Fruit fly (Drosophila melanogaster): Measurements from ENCODE around the gene CG32817.

CG32817 gene

DNA sequence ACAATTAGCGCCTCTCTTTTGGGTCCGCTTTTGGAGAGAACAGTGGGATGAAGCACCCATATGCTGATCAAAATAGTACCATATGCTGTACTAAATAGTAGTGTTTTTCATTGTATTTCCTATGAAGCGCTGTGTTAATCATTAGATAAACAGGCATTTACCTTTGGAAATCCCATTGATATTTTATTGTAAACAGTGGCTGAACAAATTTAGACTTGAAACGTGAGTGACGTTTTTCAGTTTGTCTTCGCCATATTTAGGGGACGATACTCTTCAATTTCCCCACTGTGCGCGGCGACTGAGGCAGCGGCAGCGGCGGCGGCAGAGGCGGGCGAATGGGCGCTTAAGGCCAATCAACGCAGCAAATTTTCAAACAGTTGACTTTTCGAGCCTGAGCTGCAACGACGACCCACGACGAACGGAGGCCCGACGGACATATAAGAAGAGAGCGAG, 20.7 kb downstream of the CG32817 start (continued):
- no peak for TF ChIP-seq usp (GFP tag; optimal IDR thresholded peaks at IDR 0.05)
- TF ChIP-seq Atf6 (GFP tag; IDR thresholded peaks at IDR 0.05) = peak; percentile 89
- TF ChIP-seq Eip74EF (GFP tag; optimal IDR thresholded peaks at IDR 0.05) = peak in 1 of 2 experiments; percentile 84
- TF ChIP-seq Optix (GFP tag; IDR thresholded peaks at IDR 0.05) = 0 out of 3 replicates have a peak, but pooled peaks have one; percentile 41
- TF ChIP-seq caup (GFP tag; optimal IDR thresholded peaks at IDR 0.05; ENCODE audit: severe bottlenecking) = peak; percentile 88
- TF ChIP-seq CG2889 (GFP tag; IDR thresholded peaks at IDR 0.05) = 0 out of 3 replicates have a peak, but pooled peaks have one; percentile 54
- peak; percentile 67 for TF ChIP-seq ewg (GFP tag; optimal IDR thresholded peaks at IDR 0.05)
- TF ChIP-seq CG7839 (tag; optimal IDR thresholded peaks at IDR 0.05) = peak; percentile 89
- peak; percentile 59 for TF ChIP-seq CG1647 (GFP tag; optimal IDR thresholded peaks at IDR 0.05)
- TF ChIP-seq sna (GFP tag; IDR thresholded peaks at IDR 0.05; ENCODE audit: partially characterized antibody) = no peak
- TF ChIP-seq CG7987 (GFP tag; optimal IDR thresholded peaks at IDR 0.05) = peak; percentile 68
- peak in 1 of 3 experiments; percentile 43 for TF ChIP-seq Stat92E (GFP tag; optimal IDR thresholded peaks at IDR 0.05)
- peak in 1 of 2 experiments; percentile 40 for TF ChIP-seq crp (GFP tag; optimal IDR thresholded peaks at IDR 0.05)
- TF ChIP-seq CG11504 (tag; optimal IDR thresholded peaks at IDR 0.05) = no peak
- no peak for TF ChIP-seq Kr (GFP tag; optimal IDR thresholded peaks at IDR 0.05)
- peak; percentile 71 for TF ChIP-seq phol (tag; optimal IDR thresholded peaks at IDR 0.05)
- peak; percentile 82 for TF ChIP-seq CG9727 (GFP tag; optimal IDR thresholded peaks at IDR 0.05)
- peak; percentile 77 for TF ChIP-seq CG11723 (GFP tag; optimal IDR thresholded peaks at IDR 0.05)
- peak; percentile 54 for TF ChIP-seq btn (GFP tag; optimal IDR thresholded peaks at IDR 0.05)
- peak; percentile 87 for TF ChIP-seq CG6854 (GFP tag; optimal IDR thresholded peaks at IDR 0.05)
- peak; percentile 69 for TF ChIP-seq fd64A (GFP tag; optimal IDR thresholded peaks at IDR 0.05)
- peak; percentile 43 for TF ChIP-seq twi (tag; optimal IDR thresholded peaks at IDR 0.05)
- peak; percentile 59 for TF ChIP-seq NC2β (GFP tag; optimal IDR thresholded peaks at IDR 0.05)
- TF ChIP-seq Fer2 (tag; optimal IDR thresholded peaks at IDR 0.05) = peak; percentile 73
- TF ChIP-seq mam (GFP tag; optimal IDR thresholded peaks at IDR 0.05) = peak; percentile 83
- TF ChIP-seq ato (GFP tag; IDR thresholded peaks at IDR 0.05; ENCODE audit: partially characterized antibody) = no peak
- peak; percentile 36; the same call in 1 of the 2 replicates for TF ChIP-seq NFAT (GFP tag; IDR thresholded peaks at IDR 0.05)
- TF ChIP-seq Ptx1 (GFP tag; IDR thresholded peaks at IDR 0.05) = peak; percentile 72
- TF ChIP-seq CG11456 (GFP tag; IDR thresholded peaks at IDR 0.05) = peak; percentile 62; the same call in 1 of the 3 replicates
- no peak for TF ChIP-seq Dfd (GFP tag; optimal IDR thresholded peaks at IDR 0.05)
- no peak for TF ChIP-seq Neu2 (GFP tag; optimal IDR thresholded peaks at IDR 0.05; ENCODE audit: borderline replicate concordance)
- peak; percentile 75 for TF ChIP-seq CG17829 (tag; optimal IDR thresholded peaks at IDR 0.05)
- TF ChIP-seq tio (GFP tag; optimal IDR thresholded peaks at IDR 0.05) = peak; percentile 64
- peak; percentile 63; the same call in 1 of the 3 replicates for TF ChIP-seq H15 (GFP tag; IDR thresholded peaks at IDR 0.05)
- peak; percentile 84 for TF ChIP-seq Side (GFP tag; optimal IDR thresholded peaks at IDR 0.05)
- no peak for TF ChIP-seq CG10321 (GFP tag; IDR thresholded peaks at IDR 0.05)
- TF ChIP-seq CG9609 (GFP tag; optimal IDR thresholded peaks at IDR 0.05) = peak; percentile 74
- 0 out of 2 replicates have a peak, but pooled peaks have one; percentile 45 for TF ChIP-seq CG17612 (GFP tag; IDR thresholded peaks at IDR 0.05)
- peak; percentile 68 for TF ChIP-seq Myb (GFP tag; optimal IDR thresholded peaks at IDR 0.05)
- TF ChIP-seq CG30431 (GFP tag; optimal IDR thresholded peaks at IDR 0.05) = peak; percentile 29
- peak; percentile 77; the same call in 3 of the 4 replicates for TF ChIP-seq chinmo (GFP tag; IDR thresholded peaks at IDR 0.05; ENCODE audit: partially characterized antibody)
- TF ChIP-seq ERR (GFP tag; optimal IDR thresholded peaks at IDR 0.05) = peak; percentile 68
- no peak for TF ChIP-seq CG10565 (GFP tag; optimal IDR thresholded peaks at IDR 0.05)
- TF ChIP-seq sisA (GFP tag; IDR thresholded peaks at IDR 0.05) = peak; percentile 60
- TF ChIP-seq CG4617 (GFP tag; optimal IDR thresholded peaks at IDR 0.05; ENCODE audit: borderline replicate concordance) = no peak
- peak; percentile 58 for TF ChIP-seq Nf-YB (GFP tag; optimal IDR thresholded peaks at IDR 0.05)
- peak; percentile 93 for TF ChIP-seq CG3281 (GFP tag; optimal IDR thresholded peaks at IDR 0.05)
- TF ChIP-seq CG9797 (GFP tag; optimal IDR thresholded peaks at IDR 0.05) = no peak
- peak; percentile 75 for TF ChIP-seq Six4 (GFP tag; optimal IDR thresholded peaks at IDR 0.05)

Data from whole organism, embryonic.